Fruit fly (Drosophila melanogaster): ENCODE results near the gene Best1.

Best1 gene

DNA sequence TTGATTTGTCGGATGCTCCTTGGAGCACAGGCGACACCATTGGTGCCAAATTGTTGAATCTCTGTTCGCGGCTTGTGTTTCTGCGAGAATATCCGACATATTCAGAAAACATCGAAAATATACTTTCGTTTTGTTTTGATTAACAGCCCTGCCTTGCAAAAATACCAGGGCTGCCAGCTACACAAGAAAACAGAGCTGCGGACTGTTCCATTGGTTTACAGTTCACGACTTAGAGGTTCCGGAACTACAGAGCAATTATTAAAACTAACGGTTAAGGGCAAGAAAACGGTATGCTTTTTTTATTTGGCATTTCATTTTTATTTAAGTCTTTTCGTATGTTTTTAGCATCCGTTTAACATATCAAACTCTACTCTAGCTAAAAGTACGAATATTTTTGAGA, 9.1 kb downstream of the Best1 start, which contains the start of gene CG6254 (continued):
- TF ChIP-seq CG2712 (tag; optimal IDR thresholded peaks at IDR 0.05) (no peak), sr (GFP tag; IDR thresholded peaks at IDR 0.05) (no peak), CG9727 (GFP tag; optimal IDR thresholded peaks at IDR 0.05) (no peak), CG12299 (tag; optimal IDR thresholded peaks at IDR 0.05) (no peak), H15 (GFP tag; IDR thresholded peaks at IDR 0.05) (no peak), Deaf1 (tag; optimal IDR thresholded peaks at IDR 0.05) (no peak), da (GFP tag; optimal IDR thresholded peaks at IDR 0.05) (no peak), lola (GFP tag; optimal IDR thresholded peaks at IDR 0.05) (no peak), CG18764 (GFP tag; optimal IDR thresholded peaks at IDR 0.05) (peak; percentile 6), CG4730 (GFP tag; IDR thresholded peaks at IDR 0.05) (no peak), pros (GFP tag; optimal IDR thresholded peaks at IDR 0.05) (no peak), CG12942 (GFP tag; optimal IDR thresholded peaks at IDR 0.05) (no peak), row (GFP tag; IDR thresholded peaks at IDR 0.05) (peak; percentile 90), aop (GFP tag; IDR thresholded peaks at IDR 0.05) (0 out of 2 replicates have a peak, but pooled peaks have one; percentile 27), CG6175 (GFP tag; IDR thresholded peaks at IDR 0.05) (no peak), CG11247 (GFP tag; IDR thresholded peaks at IDR 0.05) (peak; percentile 53; the same call in 1 of the 2 replicates), Dref (GFP tag; IDR thresholded peaks at IDR 0.05) (no peak), CG33213 (GFP tag; optimal IDR thresholded peaks at IDR 0.05) (peak; percentile 40), oc (tag; optimal IDR thresholded peaks at IDR 0.05) (no peak), CG8388 (GFP tag; optimal IDR thresholded peaks at IDR 0.05) (no peak), CG1832 (GFP tag; optimal IDR thresholded peaks at IDR 0.05) (no peak), CG11723 (GFP tag; optimal IDR thresholded peaks at IDR 0.05) (no peak), Ptx1 (GFP tag; IDR thresholded peaks at IDR 0.05) (peak; percentile 32; the same call in 1 of the 2 replicates), Mes4 (GFP tag; optimal IDR thresholded peaks at IDR 0.05) (no peak), chm (GFP tag; IDR thresholded peaks at IDR 0.05) (no peak), CHES-1-like (GFP tag; optimal IDR thresholded peaks at IDR 0.05) (peak; percentile 67), CG6683 (GFP tag; optimal IDR thresholded peaks at IDR 0.05) (no peak), prd (optimal IDR thresholded peaks at IDR 0.05) (no peak), prd (GFP tag; IDR thresholded peaks at IDR 0.05) (0 out of 3 replicates have a peak, but pooled peaks have one; percentile 37), CG16813 (GFP tag; IDR thresholded peaks at IDR 0.05; ENCODE audit: partially characterized antibody) (peak; percentile 32; the same call in 1 of the 3 replicates), her (GFP tag; optimal IDR thresholded peaks at IDR 0.05) (peak; percentile 33), CG2129 (GFP tag; IDR thresholded peaks at IDR 0.05; ENCODE audit: partially characterized antibody) (no peak), crc (GFP tag; optimal IDR thresholded peaks at IDR 0.05) (no peak), CG7745 (tag; optimal IDR thresholded peaks at IDR 0.05) (no peak), CG9932 (GFP tag; IDR thresholded peaks at IDR 0.05) (peak; percentile 76), HLH54F (GFP tag; optimal IDR thresholded peaks at IDR 0.05) (peak; percentile 10), jigr1 (GFP tag; IDR thresholded peaks at IDR 0.05) (no peak), hkb (optimal IDR thresholded peaks at IDR 0.05) (no peak), hkb (GFP tag; IDR thresholded peaks at IDR 0.05) (no peak), Dll (GFP tag; IDR thresholded peaks at IDR 0.05; ENCODE audit: partially characterized antibody) (0 out of 4 replicates have a peak, but pooled peaks have one; percentile 32), Dip3 (GFP tag; optimal IDR thresholded peaks at IDR 0.05) (peak; percentile 24), CG8281 (tag; optimal IDR thresholded peaks at IDR 0.05) (no peak), CG3281 (GFP tag; optimal IDR thresholded peaks at IDR 0.05) (peak; percentile 100), z (GFP tag; IDR thresholded peaks at IDR 0.05) (no peak), CG9215 (GFP tag; IDR thresholded peaks at IDR 0.05) (0 out of 2 replicates have a peak, but pooled peaks have one; percentile 21), gro (GFP tag; optimal IDR thresholded peaks at IDR 0.05) (peak; percentile 56), sisA (GFP tag; IDR thresholded peaks at IDR 0.05) (0 out of 2 replicates have a peak, but pooled peaks have one; percentile 18), usp (GFP tag; optimal IDR thresholded peaks at IDR 0.05) (no peak), CG42726 (GFP tag; IDR thresholded peaks at IDR 0.05; ENCODE audit: partially characterized antibody) (no peak), nerfin-2 (GFP tag; IDR thresholded peaks at IDR 0.05; ENCODE audit: partially characterized antibody) (no peak), exex (tag; optimal IDR thresholded peaks at IDR 0.05) (no peak), CG6854 (GFP tag; optimal IDR thresholded peaks at IDR 0.05) (no peak)
